Worm (Caenorhabditis elegans): ENCODE results near the gene cnx-1.

- TF ChIP-seq nfya-1 (tag; optimal IDR thresholded peaks at IDR 0.05; ENCODE audit: borderline replicate concordance, insufficient read depth) (no peak), hsf-1 (GFP tag; IDR thresholded peaks at IDR 0.05) (0 out of 2 replicates have a peak, but pooled peaks have one; percentile 54), pbrm-1 (GFP tag; IDR thresholded peaks at IDR 0.05) (0 out of 2 replicates have a peak, but pooled peaks have one; percentile 15), Y53G8AR.9 (GFP tag; conservative IDR thresholded peaks at IDR 0.05) (0 out of 2 replicates have a peak, but pooled peaks have one; percentile 54), B0336.3 (GFP tag; IDR thresholded peaks at IDR 0.05) (peak; percentile 50; the same call in 1 of the 2 replicates)
Observed at ce11 chrIII:9783133-9783590, 33.8 kb downstream of the cnx-1 start.

Data from whole organism, young adult.